Worm (Caenorhabditis elegans) whole organism, L2 larva: ENCODE measurements around the gene srw-76.

Source experiments
- alr-1 ChIP-seq: fragments of 150-350 bp; optimal IDR thresholded peaks from 2 replicates; lab custom pipeline; 2014; ENCODE audit warnings: missing biosample characterization, missing genetic modification characterization
- ama-1 ChIP-seq: fragments of 150-350 bp; optimal IDR thresholded peaks from 2 replicates; lab custom pipeline; 2018; ENCODE audit warnings: inconsistent platforms
- blmp-1 ChIP-seq: sonication (generic microtip); optimal IDR thresholded peaks from 2 replicates; lab custom pipeline; 2017; ENCODE audit warnings: missing genetic modification characterization, mild to moderate bottlenecking, missing compliant biosample characterization, antibody characterized with exemption, moderate library complexity; ENCODE audit not compliant: insufficient read depth
- ceh-16 ChIP-seq: fragments of 150-350 bp; optimal IDR thresholded peaks from 2 replicates; lab custom pipeline; 2014; ENCODE audit warnings: missing biosample characterization, missing genetic modification characterization
- ceh-82 ChIP-seq: fragments of 150-350 bp; optimal IDR thresholded peaks from 2 replicates; lab custom pipeline; 2014; ENCODE audit warnings: missing biosample characterization, missing genetic modification characterization
- lsy-2 ChIP-seq, 2 experiments: fragments of 150-350 bp in 1 of 2; sonication (generic microtip) in 1 of 2; optimal IDR thresholded peaks; 2 replicates each; lab custom pipeline; 2014 to 2017; ENCODE audit warnings: missing biosample characterization in 2 of 2, missing genetic modification characterization in 2 of 2
- mdl-1 ChIP-seq, 2 experiments: fragments of 150-350 bp in 1 of 2; sonication (generic microtip) in 1 of 2; optimal IDR thresholded peaks; 2 replicates each; lab custom pipeline; 2017; ENCODE audit warnings: missing biosample characterization in 2 of 2, missing genetic modification characterization in 2 of 2
- nhr-23 ChIP-seq: fragments of 150-350 bp; optimal IDR thresholded peaks from 2 replicates; lab custom pipeline; 2014; ENCODE audit warnings: missing biosample characterization, missing genetic modification reagents, missing genetic modification characterization
- nhr-237 ChIP-seq: fragments of 150-350 bp; optimal IDR thresholded peaks from 2 replicates; lab custom pipeline; 2014; ENCODE audit warnings: missing biosample characterization, missing genetic modification characterization
- nhr-6 ChIP-seq: fragments of 150-350 bp; optimal IDR thresholded peaks from 2 replicates; lab custom pipeline; 2014; ENCODE audit warnings: missing biosample characterization, missing genetic modification characterization
- nhr-77 ChIP-seq: fragments of 150-350 bp; optimal IDR thresholded peaks from 2 replicates; lab custom pipeline; 2014; ENCODE audit warnings: missing biosample characterization, missing genetic modification characterization
- unc-39 ChIP-seq: fragments of 150-350 bp; optimal IDR thresholded peaks from 2 replicates; lab custom pipeline; 2014; ENCODE audit warnings: missing biosample characterization, missing genetic modification characterization

ce11 chrV:16596102-16596501 is 42.0 kb downstream of the srw-76 start:
- no peak for TF ChIP-seq ceh-16 (tag; lab: Kevin White, UChicago)
- TF ChIP-seq nhr-6 (tag; lab: Kevin White, UChicago), result no peak
- no peak for TF ChIP-seq nhr-77 (tag; lab: Kevin White, UChicago)
- no peak for TF ChIP-seq ama-1
- TF ChIP-seq alr-1, result no peak
- no peak for TF ChIP-seq ceh-82 (tag; lab: Kevin White, UChicago)
- TF ChIP-seq nhr-237 (tag; lab: Kevin White, UChicago), result no peak
- no peak for TF ChIP-seq unc-39 (tag; lab: Kevin White, UChicago)
- no peak for TF ChIP-seq lsy-2 (tag; optimal IDR thresholded peaks at IDR 0.05; lab: Kevin White, UChicago)
- TF ChIP-seq mdl-1 (tag; optimal IDR thresholded peaks at IDR 0.05; lab: Kevin White, UChicago), result no peak
- no peak for TF ChIP-seq blmp-1 (tag; lab: Kevin White, UChicago)
- no peak for TF ChIP-seq nhr-23 (tag; lab: Kevin White, UChicago)
